Fruit fly (Drosophila melanogaster): ENCODE results near the gene mRpL23.

mRpL23 gene

DNA sequence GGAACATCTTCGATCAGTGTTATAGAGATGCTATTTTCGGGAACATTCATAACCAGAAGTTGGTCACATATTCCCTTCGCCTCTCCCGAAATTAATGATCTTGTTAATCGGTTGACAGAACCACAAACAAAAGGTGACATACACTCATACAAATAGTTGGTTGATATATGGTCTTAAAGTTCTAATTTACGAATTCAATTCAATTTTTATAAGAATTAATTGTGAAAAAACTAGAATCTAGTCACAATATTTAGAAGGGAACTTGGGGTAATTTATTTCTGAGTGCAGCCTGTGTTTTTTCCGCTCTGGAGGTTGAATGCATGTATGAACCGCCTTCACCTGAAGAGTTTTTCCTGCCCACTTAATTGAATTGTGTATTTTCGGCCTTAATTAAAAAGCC, 26.3 kb upstream of the mRpL23 start (continued):
- TF ChIP-seq CG12744 (GFP tag; optimal IDR thresholded peaks at IDR 0.05) (no peak), CG30020 (tag; optimal IDR thresholded peaks at IDR 0.05) (no peak), CG14860 (GFP tag; IDR thresholded peaks at IDR 0.05; ENCODE audit: partially characterized antibody) (no peak), gce (GFP tag; IDR thresholded peaks at IDR 0.05) (no peak), Awh (GFP tag; IDR thresholded peaks at IDR 0.05) (no peak), CG6791 (GFP tag; IDR thresholded peaks at IDR 0.05; ENCODE audit: partially characterized antibody) (no peak), CG1233 (GFP tag; optimal IDR thresholded peaks at IDR 0.05) (no peak), dati (GFP tag; IDR thresholded peaks at IDR 0.05) (no peak), CG6813 (GFP tag; optimal IDR thresholded peaks at IDR 0.05) (no peak), Neu2 (GFP tag; optimal IDR thresholded peaks at IDR 0.05; ENCODE audit: borderline replicate concordance) (no peak), CG8359 (GFP tag; optimal IDR thresholded peaks at IDR 0.05; ENCODE audit: borderline replicate concordance) (no peak), Nf-YB (GFP tag; optimal IDR thresholded peaks at IDR 0.05) (no peak), Hr78 (GFP tag; optimal IDR thresholded peaks at IDR 0.05) (no peak), Dp (GFP tag; optimal IDR thresholded peaks at IDR 0.05) (no peak), CG6654 (GFP tag; optimal IDR thresholded peaks at IDR 0.05) (no peak), grn (GFP tag; optimal IDR thresholded peaks at IDR 0.05) (no peak), CG8388 (GFP tag; optimal IDR thresholded peaks at IDR 0.05) (peak; percentile 35), jumu (GFP tag; optimal IDR thresholded peaks at IDR 0.05) (no peak), Xrp1 (GFP tag; IDR thresholded peaks at IDR 0.05) (peak; percentile 37; the same call in 1 of the 2 replicates), Dad (GFP tag; optimal IDR thresholded peaks at IDR 0.05) (no peak), Sox100B (GFP tag; optimal IDR thresholded peaks at IDR 0.05) (no peak), Rx (GFP tag; IDR thresholded peaks at IDR 0.05) (no peak), pan (optimal IDR thresholded peaks at IDR 0.05) (no peak), pan (GFP tag; optimal IDR thresholded peaks at IDR 0.05 in 1 of 2, IDR thresholded peaks at IDR 0.05 in 1 of 2) (no peak), D (optimal IDR thresholded peaks at IDR 0.05) (no peak), D (GFP tag; optimal IDR thresholded peaks at IDR 0.05) (no peak), CG17359 (tag; optimal IDR thresholded peaks at IDR 0.05) (peak; percentile 31), CG2712 (tag; optimal IDR thresholded peaks at IDR 0.05) (no peak), sqz (GFP tag; optimal IDR thresholded peaks at IDR 0.05) (no peak), dm (GFP tag; optimal IDR thresholded peaks at IDR 0.05) (no peak), CG13287 (GFP tag; IDR thresholded peaks at IDR 0.05; ENCODE audit: partially characterized antibody) (no peak), Bgb (GFP tag; IDR thresholded peaks at IDR 0.05; ENCODE audit: partially characterized antibody) (no peak), CG10274 (GFP tag; optimal IDR thresholded peaks at IDR 0.05) (no peak), CG12659 (GFP tag; optimal IDR thresholded peaks at IDR 0.05) (no peak), eyg (GFP tag; optimal IDR thresholded peaks at IDR 0.05) (no peak), Opbp (GFP tag; IDR thresholded peaks at IDR 0.05; ENCODE audit: partially characterized antibody) (no peak), jigr1 (GFP tag; IDR thresholded peaks at IDR 0.05) (no peak), gem (tag; optimal IDR thresholded peaks at IDR 0.05) (peak; percentile 52), CG11247 (GFP tag; IDR thresholded peaks at IDR 0.05) (no peak), kni (GFP tag; optimal IDR thresholded peaks at IDR 0.05) (no peak), bsh (GFP tag; optimal IDR thresholded peaks at IDR 0.05) (peak in 1 of 2 experiments; percentile 70), CG2678 (tag; optimal IDR thresholded peaks at IDR 0.05) (peak; percentile 12), Hr3 (GFP tag; optimal IDR thresholded peaks at IDR 0.05) (no peak), klu (GFP tag; IDR thresholded peaks at IDR 0.05) (no peak), nerfin-1 (tag; optimal IDR thresholded peaks at IDR 0.05) (no peak), nerfin-2 (GFP tag; IDR thresholded peaks at IDR 0.05; ENCODE audit: partially characterized antibody) (no peak), CG18764 (GFP tag; optimal IDR thresholded peaks at IDR 0.05) (no peak), Ptx1 (GFP tag; IDR thresholded peaks at IDR 0.05) (no peak), exex (tag; optimal IDR thresholded peaks at IDR 0.05) (no peak), gt (GFP tag; IDR thresholded peaks at IDR 0.05) (no peak), fd102C (GFP tag; optimal IDR thresholded peaks at IDR 0.05) (no peak)

All from whole organism, embryonic.